Fruit fly (Drosophila melanogaster) whole organism, embryonic: ENCODE results near the gene CG4576.

Source experiments
- Adf1 ChIP-seq: fragments of 200-800 bp; sonication (Bioruptor generic); IDR thresholded peaks from 2 replicates; pipeline ENCODE4 v1.3.6; 2022; ENCODE audit warnings: missing biosample characterization, missing genetic modification characterization
- Asciz ChIP-seq: fragments of 200-800 bp; sonication (Bioruptor generic); optimal IDR thresholded peaks from 2 replicates; lab custom pipeline; 2017; ENCODE audit warnings: missing biosample characterization, mild to moderate bottlenecking, missing genetic modification characterization, missing genetic modification reagents
- Atf6 ChIP-seq: fragments of 200-800 bp; sonication (Bioruptor generic); IDR thresholded peaks from 2 replicates; pipeline ENCODE4 v1.3.6; 2022; ENCODE audit warnings: missing biosample characterization, missing genetic modification characterization
- CG10274 ChIP-seq: fragments of 200-800 bp; sonication (Bioruptor generic); optimal IDR thresholded peaks from 3 replicates; lab custom pipeline; 2017; ENCODE audit warnings: missing biosample characterization, mild to moderate bottlenecking, missing genetic modification characterization
- CG10462 ChIP-seq: fragments of 200-800 bp; sonication (Bioruptor generic); optimal IDR thresholded peaks from 2 replicates; lab custom pipeline; 2016; ENCODE audit warnings: missing biosample characterization, missing genetic modification characterization
- CG11247 ChIP-seq: fragments of 200-800 bp; sonication (Bioruptor generic); IDR thresholded peaks from 2 replicates; pipeline ENCODE4 v1.3.6; 2022; ENCODE audit warnings: missing biosample characterization, missing genetic modification characterization
- CG11456 ChIP-seq: fragments of 200-800 bp; sonication (Bioruptor generic); IDR thresholded peaks from 3 replicates; pipeline ENCODE4 v1.3.6; 2022; ENCODE audit warnings: missing biosample characterization, missing genetic modification characterization
- CG12744 ChIP-seq: fragments of 200-800 bp; sonication (Bioruptor generic); optimal IDR thresholded peaks from 2 replicates; lab custom pipeline; 2016; ENCODE audit warnings: missing biosample characterization, missing genetic modification characterization
- CG14667 ChIP-seq: fragments of 200-800 bp; sonication (Bioruptor generic); IDR thresholded peaks from 2 replicates; pipeline ENCODE4 v1.3.6; 2022; ENCODE audit warnings: missing biosample characterization, missing genetic modification characterization
- CG15601 ChIP-seq: fragments of 200-800 bp; sonication (Bioruptor generic); optimal IDR thresholded peaks from 3 replicates; lab custom pipeline; 2019; ENCODE audit warnings: missing biosample characterization, mild to moderate bottlenecking, missing genetic modification characterization, moderate library complexity
- CG17328 ChIP-seq: fragments of 200-800 bp; sonication (Bioruptor generic); IDR thresholded peaks from 2 replicates; pipeline ENCODE4 v1.3.6; 2022; ENCODE audit warnings: missing biosample characterization, missing genetic modification characterization
- CG17802 ChIP-seq: fragments of 200-800 bp; sonication (Bioruptor generic); optimal IDR thresholded peaks from 2 replicates; lab custom pipeline; 2018; ENCODE audit warnings: missing biosample characterization, mild to moderate bottlenecking, missing genetic modification characterization, moderate library complexity
- CG17829 ChIP-seq: fragments of 200-800 bp; optimal IDR thresholded peaks from 2 replicates; lab custom pipeline; 2019; ENCODE audit warnings: missing biosample characterization, mild to moderate bottlenecking, missing genetic modification characterization, moderate library complexity
- CG18764 ChIP-seq: fragments of 200-800 bp; sonication (Bioruptor generic); optimal IDR thresholded peaks from 3 replicates; lab custom pipeline; 2016; ENCODE audit warnings: missing biosample characterization, missing genetic modification characterization
- CG2875 ChIP-seq: fragments of 200-800 bp; sonication (Bioruptor generic); optimal IDR thresholded peaks from 2 replicates; lab custom pipeline; 2017; ENCODE audit warnings: missing biosample characterization, mild to moderate bottlenecking, missing genetic modification characterization, missing genetic modification reagents
- CG3726 ChIP-seq: fragments of 200-800 bp; sonication (Bioruptor generic); IDR thresholded peaks from 3 replicates; pipeline ENCODE4, ENCODE4 v1.3.6; 2022; ENCODE audit warnings: missing biosample characterization, missing genetic modification characterization
- CG3838 ChIP-seq: fragments of 200-800 bp; sonication (Bioruptor generic); optimal IDR thresholded peaks from 3 replicates; lab custom pipeline; 2016; ENCODE audit warnings: missing biosample characterization, missing genetic modification characterization
- CG4328 ChIP-seq: fragments of 200-800 bp; sonication (Bioruptor generic); optimal IDR thresholded peaks from 3 replicates; lab custom pipeline; 2017; ENCODE audit warnings: missing biosample characterization, missing genetic modification reagents, missing genetic modification characterization
- CG5180 ChIP-seq: fragments of 200-800 bp; sonication (Bioruptor generic); optimal IDR thresholded peaks from 3 replicates; lab custom pipeline; 2017; ENCODE audit warnings: missing biosample characterization, missing genetic modification characterization, mild to moderate bottlenecking, moderate library complexity, missing genetic modification reagents
- CG6175 ChIP-seq: fragments of 200-800 bp; sonication (Bioruptor generic); IDR thresholded peaks from 3 replicates; pipeline ENCODE4 v1.3.6; 2022; ENCODE audit warnings: missing biosample characterization, missing genetic modification characterization
- CG6689 ChIP-seq: fragments of 200-800 bp; sonication (Bioruptor generic); IDR thresholded peaks from 2 replicates; pipeline ENCODE4 v1.3.6; 2022; ENCODE audit warnings: missing biosample characterization, missing genetic modification characterization
- CG9876 ChIP-seq: fragments of 200-800 bp; sonication (Bioruptor generic); optimal IDR thresholded peaks from 2 replicates; lab custom pipeline; 2016; ENCODE audit warnings: missing biosample characterization, missing genetic modification characterization
- Deaf1 ChIP-seq: fragments of 200-800 bp; optimal IDR thresholded peaks from 3 replicates; lab custom pipeline; 2019; ENCODE audit warnings: missing biosample characterization, mild to moderate bottlenecking, missing genetic modification characterization, moderate library complexity
- Doc3 ChIP-seq: fragments of 200-800 bp; sonication (Bioruptor generic); IDR thresholded peaks from 3 replicates; pipeline ENCODE4 v1.3.6; 2022; ENCODE audit warnings: missing biosample characterization, missing genetic modification characterization; ENCODE audit not compliant: partially characterized antibody
- Fer2 ChIP-seq: fragments of 200-800 bp; sonication (Bioruptor generic); optimal IDR thresholded peaks from 2 replicates; lab custom pipeline; 2018; ENCODE audit warnings: missing biosample characterization, mild to moderate bottlenecking, missing genetic modification characterization, moderate library complexity
- H15 ChIP-seq: fragments of 200-800 bp; sonication (Bioruptor generic); IDR thresholded peaks from 3 replicates; pipeline ENCODE4 v1.3.6; 2022; ENCODE audit warnings: missing biosample characterization, missing genetic modification characterization
- Nf-YC ChIP-seq: fragments of 200-800 bp; optimal IDR thresholded peaks from 3 replicates; lab custom pipeline; 2019; ENCODE audit warnings: missing biosample characterization, mild to moderate bottlenecking, missing genetic modification characterization, moderate library complexity
- al ChIP-seq: fragments of 200-800 bp; sonication (Bioruptor generic); IDR thresholded peaks from 2 replicates; pipeline ENCODE4 v1.3.6; 2022; ENCODE audit warnings: missing biosample characterization, missing genetic modification characterization
- chinmo ChIP-seq: fragments of 200-800 bp; sonication (Bioruptor generic); IDR thresholded peaks from 4 replicates; pipeline ENCODE4 v1.3.6; 2022; ENCODE audit warnings: missing biosample characterization, missing genetic modification characterization; ENCODE audit not compliant: partially characterized antibody
- dati ChIP-seq: fragments of 200-800 bp; sonication (Bioruptor generic); IDR thresholded peaks from 2 replicates; pipeline ENCODE4 v1.3.6; 2022; ENCODE audit warnings: missing biosample characterization, missing genetic modification characterization
- gce ChIP-seq: fragments of 200-800 bp; sonication (Bioruptor generic); IDR thresholded peaks from 3 replicates; pipeline ENCODE4 v1.3.6; 2022; ENCODE audit warnings: missing biosample characterization, missing genetic modification characterization
- inv ChIP-seq: fragments of 200-800 bp; sonication (Bioruptor generic); IDR thresholded peaks from 2 replicates; pipeline ENCODE4 v1.3.6; 2022; ENCODE audit warnings: missing biosample characterization, missing genetic modification characterization; ENCODE audit not compliant: partially characterized antibody
- maf-S ChIP-seq: fragments of 200-800 bp; sonication (Bioruptor generic); optimal IDR thresholded peaks from 2 replicates; lab custom pipeline; 2016; ENCODE audit warnings: missing biosample characterization, missing genetic modification characterization
- pros ChIP-seq: fragments of 200-800 bp; sonication (Bioruptor generic); optimal IDR thresholded peaks from 3 replicates; lab custom pipeline; 2019; ENCODE audit warnings: missing biosample characterization, mild to moderate bottlenecking, missing genetic modification characterization, moderate library complexity
- run ChIP-seq: fragments of 200-800 bp; sonication (Bioruptor generic); optimal IDR thresholded peaks from 3 replicates; lab custom pipeline; 2018; ENCODE audit warnings: missing biosample characterization, mild to moderate bottlenecking, missing genetic modification characterization
- sd ChIP-seq: fragments of 200-800 bp; sonication (Bioruptor generic); optimal IDR thresholded peaks from 3 replicates; lab custom pipeline; 2018; ENCODE audit warnings: missing biosample characterization, mild to moderate bottlenecking, missing genetic modification characterization, moderate library complexity
- sob ChIP-seq: fragments of 200-800 bp; sonication (Bioruptor generic); IDR thresholded peaks from 2 replicates; pipeline ENCODE4 v1.3.6; 2022; ENCODE audit warnings: missing biosample characterization, missing genetic modification characterization
- tio ChIP-seq: fragments of 200-800 bp; sonication (Bioruptor generic); optimal IDR thresholded peaks from 2 replicates; lab custom pipeline; 2017; ENCODE audit warnings: missing biosample characterization, missing genetic modification characterization, inconsistent platforms

CG4576 gene

dm6 chr3R:15872829-15873440, 47.4 kb downstream of the CG4576 start (continued):
- TF ChIP-seq CG10462 (GFP tag; lab: Kevin White, UChicago) (no peak), CG10274 (GFP tag; lab: Kevin White, UChicago) (no peak), run (tag; lab: Kevin White, UChicago) (peak; percentile 34), Asciz (GFP tag; lab: Kevin White, UChicago) (no peak), CG15601 (tag; lab: Kevin White, UChicago) (no peak), Nf-YC (tag; lab: Kevin White, UChicago) (no peak), tio (no peak), CG17829 (tag; lab: Kevin White, UChicago) (no peak), CG3838 (GFP tag; lab: Kevin White, UChicago) (no peak), CG11456 (GFP tag; lab: Robert Waterston, UW) (no peak), CG4328 (no peak), CG9876 (GFP tag; lab: Kevin White, UChicago) (no peak), CG14667 (no peak), Atf6 (no peak), H15 (GFP tag; lab: Robert Waterston, UW) (no peak), CG12744 (GFP tag; lab: Kevin White, UChicago) (no peak), CG3726 (no peak), inv (no peak), CG2875 (GFP tag; lab: Kevin White, UChicago) (no peak), sd (peak; percentile 94), al (GFP tag; lab: Robert Waterston, UW) (no peak), pros (GFP tag; lab: Kevin White, UChicago) (no peak), CG17328 (GFP tag; lab: Robert Waterston, UW) (no peak), CG18764 (GFP tag; lab: Kevin White, UChicago) (no peak), Doc3 (no peak), CG6689 (GFP tag; lab: Robert Waterston, UW) (no peak), CG17802 (no peak), maf-S (no peak)

dm6 chr3R:15875611-15876010, 50.1 kb downstream of the CG4576 start, which contains the start of gene CG31183:
Gene CG31183, minus strand, starts transcription at chr3R:15875939.
- 0 out of 2 replicates have a peak, but pooled peaks have one; percentile 30 for TF ChIP-seq sob (GFP tag; lab: Robert Waterston, UW)
- peak; percentile 22 for TF ChIP-seq CG5180 (GFP tag; lab: Kevin White, UChicago)
- TF ChIP-seq Fer2 (tag; lab: Kevin White, UChicago), result no peak
- 0 out of 3 replicates have a peak, but pooled peaks have one; percentile 43 for TF ChIP-seq CG6175 (GFP tag; lab: Robert Waterston, UW)
- TF ChIP-seq dati, result no peak
- TF ChIP-seq Adf1 (GFP tag; lab: Robert Waterston, UW), result peak; percentile 97
- TF ChIP-seq chinmo (GFP tag; lab: Robert Waterston, UW), result 0 out of 4 replicates have a peak, but pooled peaks have one; percentile 60
- TF ChIP-seq gce (GFP tag; lab: Robert Waterston, UW), result 0 out of 3 replicates have a peak, but pooled peaks have one; percentile 13
- peak; percentile 90 for TF ChIP-seq Deaf1 (tag; lab: Kevin White, UChicago)
- TF ChIP-seq CG11247 (GFP tag; lab: Robert Waterston, UW), result 0 out of 2 replicates have a peak, but pooled peaks have one; percentile 12
